Worm (Caenorhabditis elegans) whole organism, early embryonic: ENCODE data around the gene bed-1.

Source experiments
- B0310.2 ChIP-seq: sonication (generic microtip); optimal IDR thresholded peaks from 2 replicates; lab custom pipeline; 2016; ENCODE audit warnings: mild to moderate bottlenecking, missing genetic modification characterization, missing compliant biosample characterization
- ceh-36 ChIP-seq: sonication (generic microtip); optimal IDR thresholded peaks from 2 replicates; lab custom pipeline; 2016; ENCODE audit warnings: missing genetic modification characterization, inconsistent platforms, missing compliant biosample characterization
- sea-1 ChIP-seq: fragments of 200-800 bp; sonication (Bioruptor generic); conservative IDR thresholded peaks from 2 replicates; pipeline ENCODE4 v1.3.6; 2022; ENCODE audit warnings: missing genetic modification characterization, missing compliant biosample characterization
- tra-4 ChIP-seq: sonication (generic microtip); optimal IDR thresholded peaks from 2 replicates; lab custom pipeline; 2017; ENCODE audit warnings: missing genetic modification characterization, missing compliant biosample characterization

DNA sequence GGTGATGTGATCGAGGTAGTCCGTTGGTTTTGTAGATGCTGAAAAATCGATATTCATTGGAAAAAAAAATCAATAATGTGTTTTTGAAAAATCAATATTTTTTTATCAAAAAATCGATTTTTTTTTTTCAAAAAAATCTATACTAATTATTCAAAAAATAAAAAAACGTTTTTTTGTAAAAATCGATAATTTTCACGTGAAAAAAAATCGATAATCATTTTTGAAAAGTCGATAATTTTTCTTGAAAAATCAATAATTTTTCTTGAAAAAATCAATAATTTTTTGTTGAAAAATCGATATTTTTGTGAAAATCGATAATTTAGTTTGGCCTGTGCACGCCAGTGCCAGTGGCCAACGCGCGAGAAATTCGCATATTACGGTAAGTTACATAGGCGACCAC lies 51.6 kb downstream of the bed-1 start:
- no peak for TF ChIP-seq B0310.2 (tag; lab: Kevin White, UChicago)
- no peak for TF ChIP-seq sea-1
- TF ChIP-seq tra-4 (tag; lab: Kevin White, UChicago), result no peak
- TF ChIP-seq ceh-36 (tag; lab: Kevin White, UChicago), result no peak
